Fruit fly (Drosophila melanogaster): ENCODE results near the gene Ho.
A peak's percentile ranks its signal among the peaks of the same experiment; 100 is the strongest.

Gene Ho

DNA sequence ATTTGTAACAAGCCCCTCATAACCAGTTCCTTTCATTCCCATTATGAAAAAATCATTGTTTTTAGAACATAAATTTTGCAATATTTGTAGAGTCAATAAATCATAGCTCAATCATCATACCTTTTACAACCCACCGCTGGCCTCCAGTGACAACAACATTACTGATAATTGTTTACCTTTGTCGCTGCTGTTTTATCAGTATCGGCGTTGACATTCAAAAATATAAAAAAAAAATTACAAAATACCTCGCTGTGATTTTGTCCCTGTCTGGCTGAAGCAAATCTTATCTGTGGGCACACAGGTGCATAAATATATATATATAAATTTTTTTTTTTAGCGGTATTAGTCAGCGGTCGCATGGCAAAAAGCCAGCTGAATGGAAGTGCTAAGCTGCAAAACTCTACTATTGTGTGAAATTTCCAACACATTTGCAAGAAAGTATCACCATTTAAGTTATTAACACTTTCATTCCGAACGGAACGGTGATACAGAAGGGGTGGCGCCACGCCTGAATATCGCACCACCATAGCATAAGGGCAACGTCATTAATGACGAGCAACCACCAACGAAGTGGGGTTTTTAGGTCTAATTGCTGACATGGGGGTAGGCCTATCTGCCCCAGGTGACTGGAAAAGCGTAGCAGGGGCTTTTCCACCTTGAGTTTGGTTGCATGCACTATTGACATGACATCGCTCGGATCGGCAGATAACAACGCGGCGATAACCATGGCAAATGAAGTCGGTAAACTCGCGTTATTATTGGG, 13.4 kb upstream of the Ho start (continued):
- TF ChIP-seq sens-2 (GFP tag; IDR thresholded peaks at IDR 0.05) = 0 out of 2 replicates have a peak, but pooled peaks have one; percentile 21
- no peak for TF ChIP-seq en (GFP tag; optimal IDR thresholded peaks at IDR 0.05)
- 0 out of 3 replicates have a peak, but pooled peaks have one; percentile 10 for TF ChIP-seq CG6175 (GFP tag; IDR thresholded peaks at IDR 0.05)
- TF ChIP-seq CG15269 (tag; optimal IDR thresholded peaks at IDR 0.05) = peak; percentile 27
- peak; percentile 42 for TF ChIP-seq lab (GFP tag; optimal IDR thresholded peaks at IDR 0.05)
- TF ChIP-seq tgo (GFP tag; IDR thresholded peaks at IDR 0.05) = no peak
- TF ChIP-seq grn (GFP tag; optimal IDR thresholded peaks at IDR 0.05) = peak; percentile 35
- peak; percentile 42 for TF ChIP-seq CG2678 (tag; optimal IDR thresholded peaks at IDR 0.05)
- TF ChIP-seq odd (GFP tag; optimal IDR thresholded peaks at IDR 0.05) = peak; percentile 43
- peak; percentile 11 for TF ChIP-seq CG13894 (tag; optimal IDR thresholded peaks at IDR 0.05)
- TF ChIP-seq sqz (GFP tag; optimal IDR thresholded peaks at IDR 0.05) = peak; percentile 91
- no peak for TF ChIP-seq CG11398 (GFP tag; optimal IDR thresholded peaks at IDR 0.05)
- TF ChIP-seq CG14050 (GFP tag; IDR thresholded peaks at IDR 0.05) = no peak
- peak; percentile 34 for TF ChIP-seq CG17359 (tag; optimal IDR thresholded peaks at IDR 0.05)
- TF ChIP-seq GATAe (GFP tag; conservative IDR thresholded peaks at IDR 0.05) = peak; percentile 78
- TF ChIP-seq CG15514 (GFP tag; optimal IDR thresholded peaks at IDR 0.05) = peak; percentile 38
- peak; percentile 95 for TF ChIP-seq exex (tag; optimal IDR thresholded peaks at IDR 0.05)
- peak in 1 of 2 experiments; percentile 63 for TF ChIP-seq Hr78 (GFP tag; optimal IDR thresholded peaks at IDR 0.05)
- TF ChIP-seq Dek (tag; optimal IDR thresholded peaks at IDR 0.05) = peak; percentile 41
- TF ChIP-seq Fer1 (GFP tag; optimal IDR thresholded peaks at IDR 0.05) = peak; percentile 39

DNA sequence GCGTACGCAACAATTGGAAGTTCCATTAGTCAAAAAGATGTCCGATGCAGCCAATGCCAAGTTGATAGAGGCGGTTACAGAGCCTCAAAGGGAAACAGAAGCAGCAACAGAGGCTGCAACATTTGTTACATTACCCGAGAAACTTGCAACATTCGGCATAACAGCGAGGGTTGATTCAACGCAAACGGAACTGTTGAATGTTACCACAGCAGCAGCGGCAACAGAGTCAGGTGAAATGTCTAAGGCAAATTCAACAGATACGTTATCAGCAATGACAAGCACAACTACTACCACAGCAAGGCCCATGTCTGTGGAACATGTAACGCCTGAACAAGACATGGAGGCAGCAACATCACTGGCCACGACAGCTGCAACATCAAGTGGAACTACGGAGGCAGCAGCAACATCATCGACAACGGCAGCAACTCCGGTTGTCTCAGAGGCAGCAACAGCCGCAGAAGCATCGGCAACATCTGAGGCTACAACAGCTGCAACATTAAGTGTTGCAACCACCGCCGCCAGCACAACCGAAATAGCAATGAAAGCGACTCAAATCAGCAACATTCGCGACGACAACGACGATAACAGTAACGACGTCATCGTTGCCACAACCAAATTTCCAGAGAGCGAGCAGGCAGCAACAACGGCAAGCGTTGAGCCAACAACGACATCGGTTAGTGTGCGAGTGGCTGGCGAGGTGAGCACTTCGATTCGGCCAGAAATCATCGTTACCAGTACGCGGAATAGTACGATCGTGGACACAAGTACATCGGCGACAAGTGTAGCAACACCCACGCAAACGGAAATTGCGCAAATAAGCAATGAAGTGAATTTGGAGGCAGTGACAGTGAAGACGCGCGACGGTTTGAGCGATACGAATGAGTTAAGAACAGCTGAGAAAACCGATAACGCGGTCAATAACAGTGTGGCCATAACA, 10.3 kb upstream of the Ho start:
- TF ChIP-seq sug (tag; optimal IDR thresholded peaks at IDR 0.05) (peak; percentile 36), CG13296 (GFP tag; optimal IDR thresholded peaks at IDR 0.05) (peak; percentile 0), salm (tag; optimal IDR thresholded peaks at IDR 0.05) (no peak), mirr (GFP tag; optimal IDR thresholded peaks at IDR 0.05) (peak; percentile 52), CG8089 (GFP tag; optimal IDR thresholded peaks at IDR 0.05) (no peak), CG2120 (GFP tag; optimal IDR thresholded peaks at IDR 0.05) (no peak), Atf6 (GFP tag; IDR thresholded peaks at IDR 0.05) (0 out of 2 replicates have a peak, but pooled peaks have one; percentile 14), CG10543 (GFP tag; optimal IDR thresholded peaks at IDR 0.05) (peak; percentile 23), CG14710 (tag; optimal IDR thresholded peaks at IDR 0.05) (no peak), sens-2 (GFP tag; IDR thresholded peaks at IDR 0.05) (no peak), Ets65A (GFP tag) (no peak), CG14441 (GFP tag; IDR thresholded peaks at IDR 0.05) (no peak), onecut (GFP tag; IDR thresholded peaks at IDR 0.05) (peak; percentile 36), CG18476 (GFP tag; optimal IDR thresholded peaks at IDR 0.05) (peak; percentile 99), Bdp1 (GFP tag; optimal IDR thresholded peaks at IDR 0.05) (no peak), hkb (optimal IDR thresholded peaks at IDR 0.05) (peak; percentile 96), hkb (GFP tag; IDR thresholded peaks at IDR 0.05) (0 out of 2 replicates have a peak, but pooled peaks have one; percentile 19), ro (GFP tag; IDR thresholded peaks at IDR 0.05) (no peak), cg (GFP tag; optimal IDR thresholded peaks at IDR 0.05) (peak; percentile 6), CG11504 (tag; optimal IDR thresholded peaks at IDR 0.05) (peak; percentile 99), pum (GFP tag; optimal IDR thresholded peaks at IDR 0.05) (no peak), CG3995 (GFP tag; optimal IDR thresholded peaks at IDR 0.05) (peak; percentile 88), Med (GFP tag) (peak; percentile 66), CrebB (tag; optimal IDR thresholded peaks at IDR 0.05) (peak; percentile 17), CG13287 (GFP tag; IDR thresholded peaks at IDR 0.05; ENCODE audit: partially characterized antibody) (0 out of 2 replicates have a peak, but pooled peaks have one; percentile 15), CG30403 (GFP tag; optimal IDR thresholded peaks at IDR 0.05) (no peak), hbn (GFP tag; IDR thresholded peaks at IDR 0.05; ENCODE audit: partially characterized antibody) (no peak), lab (GFP tag; optimal IDR thresholded peaks at IDR 0.05) (peak; percentile 6), exex (tag; optimal IDR thresholded peaks at IDR 0.05) (peak; percentile 6)
